Fruit fly (Drosophila melanogaster): ENCODE measurements around the gene CG14668.

Gene CG14668

dm6 chr3R:5412987-5413386 lies 25.5 kb upstream of the CG14668 start (continued):
- no peak for TF ChIP-seq CG16779 (tag; optimal IDR thresholded peaks at IDR 0.05)
- TF ChIP-seq CG1621 (tag; optimal IDR thresholded peaks at IDR 0.05): no peak
- peak; percentile 2 for TF ChIP-seq CG10631 (GFP tag; optimal IDR thresholded peaks at IDR 0.05)
- TF ChIP-seq CG32006 (GFP tag; optimal IDR thresholded peaks at IDR 0.05): peak; percentile 27
- no peak for TF ChIP-seq fd85E (GFP tag; optimal IDR thresholded peaks at IDR 0.05)
- peak; percentile 6 for TF ChIP-seq CG10669 (GFP tag; optimal IDR thresholded peaks at IDR 0.05)
- no peak for TF ChIP-seq CG6163 (GFP tag; IDR thresholded peaks at IDR 0.05)

dm6 chr3R:5412306-5412705 lies 24.8 kb upstream of the CG14668 start, which contains the start of gene Orco:
Orco (minus strand) TSS chr3R:5412406.
- TF ChIP-seq CG7368 (GFP tag; optimal IDR thresholded peaks at IDR 0.05): no peak
- TF ChIP-seq CG8632 (GFP tag; optimal IDR thresholded peaks at IDR 0.05): no peak
- TF ChIP-seq Hr38 (GFP tag; optimal IDR thresholded peaks at IDR 0.05): no peak
- TF ChIP-seq CG11762 (GFP tag; optimal IDR thresholded peaks at IDR 0.05; ENCODE audit: insufficient read depth): no peak
- TF ChIP-seq CG6276 (GFP tag; optimal IDR thresholded peaks at IDR 0.05): no peak
- no peak for TF ChIP-seq CG8119 (GFP tag; IDR thresholded peaks at IDR 0.05)
- TF ChIP-seq Sox14 (GFP tag; optimal IDR thresholded peaks at IDR 0.05): no peak
- no peak for TF ChIP-seq lz (GFP tag; optimal IDR thresholded peaks at IDR 0.05)
- TF ChIP-seq cyc (GFP tag; optimal IDR thresholded peaks at IDR 0.05): no peak
- TF ChIP-seq fd85E (GFP tag; optimal IDR thresholded peaks at IDR 0.05): no peak
- TF ChIP-seq topi (GFP tag; optimal IDR thresholded peaks at IDR 0.05): no peak
- TF ChIP-seq CG8319 (GFP tag; optimal IDR thresholded peaks at IDR 0.05): no peak

- no peak for TF ChIP-seq spab (GFP tag; optimal IDR thresholded peaks at IDR 0.05)
- no peak for TF ChIP-seq OdsH (GFP tag; optimal IDR thresholded peaks at IDR 0.05)
- TF ChIP-seq Sox15 (GFP tag; optimal IDR thresholded peaks at IDR 0.05): no peak
- no peak for TF ChIP-seq pdm3 (GFP tag; optimal IDR thresholded peaks at IDR 0.05)
- TF ChIP-seq fkh (GFP tag; optimal IDR thresholded peaks at IDR 0.05): no peak
- TF ChIP-seq Sox102F (GFP tag; optimal IDR thresholded peaks at IDR 0.05): no peak
- no peak for TF ChIP-seq CG8319 (GFP tag; optimal IDR thresholded peaks at IDR 0.05)
- TF ChIP-seq CG11762 (GFP tag; optimal IDR thresholded peaks at IDR 0.05; ENCODE audit: insufficient read depth): no peak
- no peak for TF ChIP-seq ss (GFP tag; optimal IDR thresholded peaks at IDR 0.05)
- TF ChIP-seq Smox (GFP tag; optimal IDR thresholded peaks at IDR 0.05): no peak
- no peak for TF ChIP-seq Blimp-1 (GFP tag; optimal IDR thresholded peaks at IDR 0.05)
- TF ChIP-seq svp (GFP tag): no peak
- TF ChIP-seq CG34406 (GFP tag; optimal IDR thresholded peaks at IDR 0.05): no peak
- TF ChIP-seq CG11902 (GFP tag; optimal IDR thresholded peaks at IDR 0.05): no peak
- TF ChIP-seq net (GFP tag; optimal IDR thresholded peaks at IDR 0.05): no peak
- peak; percentile 6 for TF ChIP-seq CG6276 (GFP tag; optimal IDR thresholded peaks at IDR 0.05)
- no peak for TF ChIP-seq Hr39 (GFP tag; optimal IDR thresholded peaks at IDR 0.05)
- no peak for TF ChIP-seq lz (GFP tag; optimal IDR thresholded peaks at IDR 0.05)
- TF ChIP-seq CG31627 (GFP tag; optimal IDR thresholded peaks at IDR 0.05): no peak
- peak; percentile 2 for TF ChIP-seq CG1621 (tag; optimal IDR thresholded peaks at IDR 0.05)
- no peak for TF ChIP-seq dac (GFP tag; optimal IDR thresholded peaks at IDR 0.05)
- TF ChIP-seq CG6854 (GFP tag; optimal IDR thresholded peaks at IDR 0.05): no peak
- no peak for TF ChIP-seq dsx (GFP tag; optimal IDR thresholded peaks at IDR 0.05; ENCODE audit: poor library complexity, severe bottlenecking)
- TF ChIP-seq CG15336 (GFP tag; IDR thresholded peaks at IDR 0.05): peak; percentile 33; the same call in 1 of the 2 replicates
- no peak for TF ChIP-seq esn (GFP tag; optimal IDR thresholded peaks at IDR 0.05)
- TF ChIP-seq CG6163 (GFP tag; IDR thresholded peaks at IDR 0.05): 0 out of 3 replicates have a peak, but pooled peaks have one; percentile 18
- no peak for TF ChIP-seq Gug (GFP tag; IDR thresholded peaks at IDR 0.05)
- TF ChIP-seq Sox14 (GFP tag; optimal IDR thresholded peaks at IDR 0.05): no peak
- peak; percentile 15 for TF ChIP-seq CG3919 (GFP tag; optimal IDR thresholded peaks at IDR 0.05)
- TF ChIP-seq CG10631 (GFP tag; optimal IDR thresholded peaks at IDR 0.05): no peak
- peak; percentile 70 for TF ChIP-seq Eip78C (GFP tag)
- TF ChIP-seq fd85E (GFP tag; optimal IDR thresholded peaks at IDR 0.05): no peak
- TF ChIP-seq Ets96B (tag; optimal IDR thresholded peaks at IDR 0.05): no peak
- TF ChIP-seq acj6 (GFP tag; optimal IDR thresholded peaks at IDR 0.05): no peak
- TF ChIP-seq salr (GFP tag; optimal IDR thresholded peaks at IDR 0.05): no peak
- TF ChIP-seq cyc (GFP tag; optimal IDR thresholded peaks at IDR 0.05): no peak
- TF ChIP-seq CG16779 (tag; optimal IDR thresholded peaks at IDR 0.05): no peak
- no peak for TF ChIP-seq topi (GFP tag; optimal IDR thresholded peaks at IDR 0.05)
- TF ChIP-seq CG7368 (GFP tag; optimal IDR thresholded peaks at IDR 0.05): no peak
- no peak for TF ChIP-seq Hr4 (GFP tag; optimal IDR thresholded peaks at IDR 0.05)
- 0 out of 3 replicates have a peak, but pooled peaks have one; percentile 22 for TF ChIP-seq CG8119 (GFP tag; IDR thresholded peaks at IDR 0.05)
- TF ChIP-seq eg (GFP tag; IDR thresholded peaks at IDR 0.05): peak; percentile 55; the same call in 2 of the 3 replicates
- TF ChIP-seq CG10669 (GFP tag; optimal IDR thresholded peaks at IDR 0.05): no peak
Observed at dm6 chr3R:5403963-5404362, 16.5 kb upstream of the CG14668 start, which contains the start of gene CG2663. CG2663 (minus strand) TSS chr3R:5404135.

Measured in whole organism, prepupa.